Worm (Caenorhabditis elegans): ENCODE measurements around the gene sre-45.

- peak; percentile 98 for TF ChIP-seq unc-55 (GFP tag; optimal IDR thresholded peaks at IDR 0.05)
- no peak for TF ChIP-seq unc-42 (tag; optimal IDR thresholded peaks at IDR 0.05)
- TF ChIP-seq ama-1 (optimal IDR thresholded peaks at IDR 0.05) = no peak
- TF ChIP-seq sdc-2 (tag; optimal IDR thresholded peaks at IDR 0.05) = no peak
- peak; percentile 10 for TF ChIP-seq nfya-1 (tag; optimal IDR thresholded peaks at IDR 0.05)
- no peak for TF ChIP-seq pqm-1 (tag; optimal IDR thresholded peaks at IDR 0.05)
- no peak for TF ChIP-seq hlh-30 (tag; optimal IDR thresholded peaks at IDR 0.05; ENCODE audit: insufficient read depth)
- TF ChIP-seq elt-4 (tag; optimal IDR thresholded peaks at IDR 0.05) = no peak
- TF ChIP-seq ceh-34 (tag; optimal IDR thresholded peaks at IDR 0.05) = no peak
Measured at ce11 chrII:13500582-13500981, 17.1 kb upstream of the sre-45 start.

Measured in whole organism, late embryonic.